Fruit fly (Drosophila melanogaster) whole organism: ENCODE measurements around the gene TwdlZ.

Experiments
- CG8478 ChIP-seq: fragments of >200 bp; optimal IDR thresholded peaks from 2 replicates; lab custom pipeline; 2018; ENCODE audit warnings: inconsistent platforms
- Dll ChIP-seq: fragments of >200 bp; optimal IDR thresholded peaks from 2 replicates; lab custom pipeline; 2017
- EcR ChIP-seq, 2 experiments: fragments of >200 bp; optimal IDR thresholded peaks; 2 replicates each; lab custom pipeline; 2017; ENCODE audit warnings: missing biosample characterization in 2 of 2, missing genetic modification characterization in 2 of 2, missing genetic modification reagents in 2 of 2
- pan ChIP-seq: fragments of >200 bp; optimal IDR thresholded peaks from 2 replicates; lab custom pipeline; 2017
- psq ChIP-seq: fragments of >200 bp; optimal IDR thresholded peaks from 2 replicates; lab custom pipeline; 2017
- usp ChIP-seq: fragments of >200 bp; optimal IDR thresholded peaks from 2 replicates; lab custom pipeline; 2017; ENCODE audit warnings: missing biosample characterization, missing genetic modification characterization, mixed read lengths

- TF ChIP-seq EcR (GFP tag; optimal IDR thresholded peaks at IDR 0.05; lab: Kevin White, UChicago) (no peak), psq (lab: Kevin White, UChicago) (no peak), usp (GFP tag; lab: Kevin White, UChicago) (no peak), Dll (no peak), CG8478 (no peak), pan (no peak)
Observed at dm6 chrX:16694959-16695358, 43.0 kb upstream of the TwdlZ start, which contains the start of gene Septin4.
